Worm (Caenorhabditis elegans): ENCODE measurements around the gene dbt-1.

The dbt-1 gene

DNA sequence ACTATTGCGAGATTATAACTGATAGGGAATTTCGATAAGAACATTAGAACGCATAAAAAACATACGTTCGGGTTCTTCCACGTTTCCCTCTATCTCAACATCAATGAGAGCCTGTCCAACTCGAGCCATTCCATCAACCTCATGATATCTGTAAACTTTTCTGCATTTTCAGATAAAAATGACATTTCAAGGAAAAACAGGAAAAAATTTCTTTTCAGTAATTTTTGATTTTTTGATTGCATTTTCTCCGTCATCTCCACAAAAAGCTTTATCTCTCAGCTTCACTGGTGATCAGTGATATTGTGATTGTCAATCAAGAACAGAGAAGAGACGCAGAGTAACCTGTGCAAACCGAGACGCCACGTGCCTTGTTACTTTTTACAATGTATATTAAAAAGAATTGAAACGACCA lies 667 bp downstream of the dbt-1 start:
- no peak for TF ChIP-seq attf-3 (GFP tag; conservative IDR thresholded peaks at IDR 0.05)
- TF ChIP-seq nhr-90 (tag; optimal IDR thresholded peaks at IDR 0.05): peak; percentile 28
- peak; percentile 91 for TF ChIP-seq nhr-80 (tag; optimal IDR thresholded peaks at IDR 0.05)
- no peak for TF ChIP-seq madf-8 (GFP tag; conservative IDR thresholded peaks at IDR 0.05)
- TF ChIP-seq B0336.3 (GFP tag; IDR thresholded peaks at IDR 0.05): no peak
- TF ChIP-seq tbp1 (GFP tag; optimal IDR thresholded peaks at IDR 0.05): peak; percentile 10
- TF ChIP-seq attf-5 (GFP tag; optimal IDR thresholded peaks at IDR 0.05): no peak
- TF ChIP-seq hsf-1 (GFP tag; IDR thresholded peaks at IDR 0.05): no peak
- TF ChIP-seq atf-7 (tag; optimal IDR thresholded peaks at IDR 0.05): peak; percentile 57
- TF ChIP-seq bed-1 (GFP tag; IDR thresholded peaks at IDR 0.05): no peak
- TF ChIP-seq let-607 (tag; optimal IDR thresholded peaks at IDR 0.05): peak; percentile 47 to 83
- TF ChIP-seq cebp-1 (GFP tag; IDR thresholded peaks at IDR 0.05): no peak
- TF ChIP-seq cebp-1 (tag; optimal IDR thresholded peaks at IDR 0.05): peak; percentile 28
- TF ChIP-seq lin-40 (tag; optimal IDR thresholded peaks at IDR 0.05): peak; percentile 42

DNA sequence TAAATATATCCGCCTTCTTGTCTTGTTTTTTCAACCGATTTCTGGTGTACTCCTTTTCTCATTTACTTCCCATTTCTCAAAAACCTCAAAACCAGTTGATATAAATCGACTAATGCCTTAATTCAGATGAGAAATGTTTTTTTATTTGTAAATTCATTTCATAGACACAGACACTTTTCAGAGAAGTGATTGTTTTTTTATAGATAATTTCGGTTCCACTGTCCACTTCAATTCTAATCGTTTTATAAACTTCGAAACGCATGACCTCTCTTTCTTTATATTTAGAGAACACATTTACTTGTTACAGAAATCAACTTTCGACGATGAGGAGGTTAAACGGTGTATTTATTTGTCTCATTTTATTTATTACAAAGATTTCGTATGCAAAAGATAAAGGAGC lies 4.2 kb downstream of the dbt-1 start, which contains the start of gene ZK669.3:
TSS of gene ZK669.3 (plus strand) at position 301 of the 400 bp plus-strand sequence.
- TF ChIP-seq hrde-1 (tag; optimal IDR thresholded peaks at IDR 0.05; ENCODE audit: borderline replicate concordance): no peak
- TF ChIP-seq repo-1 (tag; optimal IDR thresholded peaks at IDR 0.05): no peak
- TF ChIP-seq tbp1 (GFP tag; optimal IDR thresholded peaks at IDR 0.05): no peak
- TF ChIP-seq lin-40 (tag; optimal IDR thresholded peaks at IDR 0.05): no peak
- no peak for TF ChIP-seq xnd-1 (tag; optimal IDR thresholded peaks at IDR 0.05)
- no peak for TF ChIP-seq C17E4.6 (GFP tag; IDR thresholded peaks at IDR 0.05)
- no peak for TF ChIP-seq mcd-1 (GFP tag; IDR thresholded peaks at IDR 0.05)
- no peak for TF ChIP-seq F39B2.1 (GFP tag; IDR thresholded peaks at IDR 0.05)
- no peak for TF ChIP-seq snpc-3.4 (tag; optimal IDR thresholded peaks at IDR 0.05)

DNA sequence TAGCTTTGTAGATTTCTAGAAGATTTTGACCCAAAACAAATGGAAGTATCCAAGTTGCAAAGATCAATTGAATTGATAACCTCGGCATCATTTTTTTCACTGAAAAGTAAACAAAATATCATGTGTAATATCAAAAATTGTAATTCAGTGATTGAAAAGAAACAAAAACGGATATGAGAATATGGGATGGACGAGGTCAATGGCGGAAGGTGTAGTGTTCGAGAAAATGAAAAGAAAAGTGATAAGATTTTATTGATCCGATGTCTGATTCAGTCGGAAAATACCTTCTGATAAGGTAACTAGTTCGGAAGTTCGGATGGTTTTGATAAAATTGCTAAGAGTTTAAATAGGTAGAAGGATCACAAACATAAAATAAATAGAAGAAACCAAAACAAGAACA lies 6.9 kb downstream of the dbt-1 start, which contains the start of gene ZK669.2:
TSS of gene ZK669.2 (minus strand) at position 101 of the 400 bp plus-strand sequence.
- TF ChIP-seq lsy-27 (tag; optimal IDR thresholded peaks at IDR 0.05; ENCODE audit: borderline replicate concordance, insufficient read depth) (no peak), pbrm-1 (GFP tag; IDR thresholded peaks at IDR 0.05) (no peak), snpc-4 (GFP tag; optimal IDR thresholded peaks at IDR 0.05) (no peak), snpc-4 (tag; optimal IDR thresholded peaks at IDR 0.05) (no peak), F33H1.4 (GFP tag; IDR thresholded peaks at IDR 0.05) (no peak), snpc-3.4 (tag; optimal IDR thresholded peaks at IDR 0.05) (no peak), him-1 (tag; optimal IDR thresholded peaks at IDR 0.05) (no peak), hlh-12 (tag; optimal IDR thresholded peaks at IDR 0.05) (no peak), Y95B8A.8 (GFP tag; IDR thresholded peaks at IDR 0.05) (no peak), nfya-1 (tag; optimal IDR thresholded peaks at IDR 0.05; ENCODE audit: borderline replicate concordance, insufficient read depth) (no peak), C17E4.6 (GFP tag; IDR thresholded peaks at IDR 0.05) (no peak)

DNA sequence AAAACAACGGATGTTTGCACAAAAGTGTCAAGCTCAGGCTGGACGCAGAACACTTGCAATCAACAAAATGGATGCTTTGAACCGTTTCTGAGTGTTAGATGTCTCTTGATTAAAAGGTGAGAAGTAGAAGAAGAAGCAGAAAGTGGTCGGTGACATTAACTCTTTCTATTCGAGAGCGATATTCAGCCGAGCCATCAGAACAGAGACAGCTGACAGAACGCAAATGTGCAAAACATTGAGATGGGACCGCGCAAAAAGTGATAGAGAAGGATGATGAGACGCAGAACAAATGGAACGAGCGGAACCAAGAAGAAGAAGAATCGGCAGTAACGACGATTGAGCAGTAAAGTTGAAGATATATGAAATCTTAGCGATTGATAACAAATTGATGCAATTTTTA lies 9.4 kb downstream of the dbt-1 start:
- TF ChIP-seq F22D6.2 (tag; optimal IDR thresholded peaks at IDR 0.05): no peak
- no peak for TF ChIP-seq nhr-120 (GFP tag; IDR thresholded peaks at IDR 0.05)
- TF ChIP-seq unc-62 (GFP tag; optimal IDR thresholded peaks at IDR 0.05): no peak
- no peak for TF ChIP-seq ceh-40 (GFP tag; IDR thresholded peaks at IDR 0.05)
- TF ChIP-seq ztf-22 (GFP tag; optimal IDR thresholded peaks at IDR 0.05): no peak
- TF ChIP-seq cebp-1 (GFP tag; IDR thresholded peaks at IDR 0.05): no peak
- TF ChIP-seq cebp-1 (tag; optimal IDR thresholded peaks at IDR 0.05): no peak
- no peak for TF ChIP-seq ztf-6 (GFP tag; IDR thresholded peaks at IDR 0.05)
- no peak for TF ChIP-seq K12H6.12 (tag; optimal IDR thresholded peaks at IDR 0.05)
- TF ChIP-seq aptf-3 (GFP tag; IDR thresholded peaks at IDR 0.05): no peak
- TF ChIP-seq somi-1 (GFP tag; optimal IDR thresholded peaks at IDR 0.05): no peak
- TF ChIP-seq unc-130 (GFP tag; optimal IDR thresholded peaks at IDR 0.05): no peak
- no peak for TF ChIP-seq Y95B8A.8 (GFP tag; IDR thresholded peaks at IDR 0.05)
- TF ChIP-seq Y67H2A.10 (GFP tag; conservative IDR thresholded peaks at IDR 0.05): no peak
